Worm (Caenorhabditis elegans): ENCODE data around the gene C25A8.2.

Gene C25A8.2

DNA sequence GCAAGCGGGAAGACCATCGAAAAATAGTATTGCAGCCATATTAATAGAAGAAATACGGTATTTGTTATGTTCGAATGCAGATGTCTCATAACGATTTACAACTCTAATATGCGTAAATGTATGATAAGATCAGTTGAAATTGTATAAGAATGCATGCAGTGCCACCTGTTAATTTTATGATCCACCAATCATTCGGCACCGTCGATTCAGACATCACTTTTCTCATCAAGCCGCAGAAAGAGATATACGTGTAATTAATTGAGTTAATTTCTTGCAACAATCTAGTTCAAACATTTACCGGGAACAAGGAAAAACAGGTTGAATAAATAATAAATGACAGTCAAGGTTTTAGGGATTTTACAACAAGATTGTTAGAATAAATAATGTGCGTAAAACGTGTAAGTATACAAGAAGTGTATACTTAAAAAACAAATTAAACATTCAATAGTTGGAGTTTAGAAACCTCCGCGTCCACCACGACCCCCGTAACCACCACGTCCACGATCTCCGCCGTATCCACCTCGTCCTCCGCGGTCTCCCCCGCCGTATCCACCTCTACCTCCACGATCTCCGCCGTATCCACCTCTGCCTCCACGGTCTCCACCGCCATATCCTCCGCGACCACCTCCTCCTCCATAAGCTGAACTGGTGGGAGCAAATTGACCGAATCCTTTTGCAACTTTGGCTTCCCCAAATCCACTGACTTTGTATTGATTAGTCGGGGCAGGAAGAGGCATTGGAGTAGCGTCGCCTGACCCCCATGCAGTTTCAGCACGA is 35.3 kb upstream of the C25A8.2 start:
- TF ChIP-seq unc-62 (GFP tag; optimal IDR thresholded peaks at IDR 0.05) (no peak), fkh-8 (tag; optimal IDR thresholded peaks at IDR 0.05) (no peak), ceh-63 (GFP tag; optimal IDR thresholded peaks at IDR 0.05) (no peak), nhr-71 (tag; optimal IDR thresholded peaks at IDR 0.05) (no peak)

DNA sequence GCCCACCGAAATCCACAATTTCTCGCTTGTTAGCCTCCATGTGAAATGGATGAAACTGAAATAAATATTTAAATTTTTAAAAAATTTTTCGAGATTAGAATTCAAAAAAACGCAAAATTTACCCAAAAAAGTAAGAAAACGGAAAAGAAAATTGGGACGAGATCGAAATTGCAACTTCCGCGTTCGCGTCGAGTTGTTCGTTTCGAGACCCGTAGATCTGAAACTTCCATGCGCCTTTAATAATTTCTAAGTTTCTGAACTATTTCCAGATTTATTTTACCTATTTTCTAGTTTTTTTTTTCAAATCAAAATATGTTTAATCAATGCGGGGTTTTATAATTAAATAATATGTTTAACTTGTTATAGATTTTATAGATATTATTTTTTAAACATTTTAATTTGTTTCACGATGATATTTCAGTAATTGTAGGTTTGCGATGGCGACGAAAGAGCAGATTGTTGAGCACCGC is 32.5 kb upstream of the C25A8.2 start, which contains the start of the genes pgl-1 and him-3:
Gene pgl-1 (minus strand): TSS at position 230 of the 470 bp plus-strand sequence.
Gene him-3 (plus strand): TSS at position 420 of the 470 bp plus-strand sequence.
- TF ChIP-seq mep-1 (tag; optimal IDR thresholded peaks at IDR 0.05) (no peak), grh-1 (GFP tag; IDR thresholded peaks at IDR 0.05) (no peak), snu-23 (GFP tag; optimal IDR thresholded peaks at IDR 0.05) (no peak), snpc-4 (tag; optimal IDR thresholded peaks at IDR 0.05) (no peak), ceh-8 (GFP tag; optimal IDR thresholded peaks at IDR 0.05) (no peak), elt-3 (tag; optimal IDR thresholded peaks at IDR 0.05) (no peak), nhr-47 (tag; optimal IDR thresholded peaks at IDR 0.05) (no peak), egl-13 (tag; optimal IDR thresholded peaks at IDR 0.05) (no peak), elt-2 (tag; optimal IDR thresholded peaks at IDR 0.05) (no peak), lin-35 (GFP tag; optimal IDR thresholded peaks at IDR 0.05) (no peak)

DNA sequence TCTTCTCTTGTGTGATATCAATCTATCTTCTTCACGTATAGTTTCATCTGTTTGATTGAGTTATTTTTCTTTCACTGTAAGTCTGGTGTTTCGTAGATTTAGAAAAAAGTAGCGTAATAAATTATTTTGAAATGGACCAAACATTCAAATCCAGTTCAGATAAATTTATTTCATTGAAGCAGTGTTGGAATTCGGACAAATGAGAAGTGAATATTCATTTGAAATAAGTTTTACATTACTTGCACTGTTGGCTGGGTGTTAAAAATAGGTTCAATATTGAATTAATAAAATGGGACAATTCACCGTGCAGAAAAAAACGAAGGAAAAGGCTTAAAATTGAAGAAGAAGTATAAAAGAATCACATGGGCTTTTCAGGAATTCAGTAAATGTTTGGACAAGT is 31.0 kb upstream of the C25A8.2 start:
- TF ChIP-seq hpl-2 (GFP tag; optimal IDR thresholded peaks at IDR 0.05) (no peak), egl-27 (tag; optimal IDR thresholded peaks at IDR 0.05) (no peak), dsc-1 (tag; optimal IDR thresholded peaks at IDR 0.05) (no peak), zag-1 (tag; optimal IDR thresholded peaks at IDR 0.05) (no peak), skn-1 (tag; optimal IDR thresholded peaks at IDR 0.05) (no peak), unc-86 (tag; optimal IDR thresholded peaks at IDR 0.05) (no peak), ceh-82 (tag; optimal IDR thresholded peaks at IDR 0.05) (no peak), hlh-4 (tag; optimal IDR thresholded peaks at IDR 0.05) (no peak), nhr-12 (tag; optimal IDR thresholded peaks at IDR 0.05) (no peak), nhr-85 (tag) (no peak), snu-23 (GFP tag; optimal IDR thresholded peaks at IDR 0.05) (no peak)

DNA sequence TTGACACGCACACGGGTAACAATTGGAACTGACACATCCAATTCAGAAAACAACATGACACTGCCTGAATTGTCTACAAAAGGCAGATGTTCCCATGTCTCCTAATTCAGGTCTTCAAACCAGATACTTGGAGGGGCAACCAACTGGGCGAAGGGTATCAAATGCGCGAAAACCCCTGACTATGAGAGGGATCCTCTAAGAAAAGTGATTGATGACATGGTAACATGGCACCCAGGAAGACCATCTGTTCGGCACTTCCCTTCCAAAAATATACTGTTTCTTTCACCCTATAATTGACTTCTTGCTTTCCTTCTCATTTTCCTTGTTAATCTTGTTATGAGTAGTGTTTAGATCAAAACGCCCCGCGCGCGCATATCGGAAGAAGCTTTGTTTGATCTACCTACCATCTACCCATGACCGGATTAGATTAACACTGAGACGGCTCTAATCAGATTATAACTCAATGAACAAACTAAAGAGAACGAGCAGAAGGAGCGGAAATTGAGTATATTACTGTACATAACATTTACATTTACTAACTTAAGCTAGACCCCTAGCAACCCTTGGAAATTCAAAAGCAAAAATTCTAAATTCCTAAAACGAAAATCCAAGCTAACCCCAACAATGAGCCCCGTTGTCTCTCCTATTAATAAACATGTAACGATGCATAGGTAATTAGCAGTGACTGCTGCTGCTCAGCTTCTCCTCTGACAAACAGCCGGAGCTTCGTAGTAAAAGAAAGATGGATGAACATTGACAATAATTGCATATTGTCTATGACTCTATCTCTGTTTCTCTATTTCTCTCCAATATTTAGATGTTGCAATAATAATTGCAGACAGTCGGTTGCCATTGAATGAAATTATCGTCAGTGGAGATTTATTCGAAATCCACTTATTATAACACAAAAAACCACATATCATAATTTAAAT is 24.9 kb upstream of the C25A8.2 start:
- peak; percentile 57 for TF ChIP-seq nhr-85 (tag)
- TF ChIP-seq efl-1 (optimal IDR thresholded peaks at IDR 0.05): no peak
- peak in 1 of 2 experiments; percentile 40 for TF ChIP-seq efl-1 (GFP tag; optimal IDR thresholded peaks at IDR 0.05 in 1 of 2)
- TF ChIP-seq elt-2 (tag; optimal IDR thresholded peaks at IDR 0.05): no peak

DNA sequence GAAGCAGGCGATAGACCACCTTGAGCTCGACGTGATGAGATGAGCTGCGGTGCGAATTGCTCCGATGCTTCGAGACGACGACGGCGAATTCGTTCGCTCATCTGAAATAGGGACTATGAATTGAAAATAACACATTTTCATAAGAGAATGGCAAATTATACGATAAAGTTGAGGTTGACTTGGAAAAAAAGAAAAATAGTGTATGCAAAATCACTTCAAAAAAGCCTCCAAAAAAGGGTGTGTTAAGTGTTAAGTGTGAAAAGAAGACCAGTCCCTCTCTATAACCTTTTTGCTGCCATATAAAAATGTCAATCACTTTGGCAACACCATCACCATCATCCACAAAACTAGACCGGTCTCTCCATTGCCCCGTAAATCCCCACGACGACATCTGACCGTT is 22.8 kb upstream of the C25A8.2 start, which contains the start of gene prkl-1:
Gene prkl-1 (minus strand): TSS at position 101 of the 400 bp plus-strand sequence.
- TF ChIP-seq C34B4.2 (tag; optimal IDR thresholded peaks at IDR 0.05) (no peak), ceh-8 (GFP tag; optimal IDR thresholded peaks at IDR 0.05) (no peak), lin-14 (GFP tag; optimal IDR thresholded peaks at IDR 0.05) (no peak), lin-39 (tag; optimal IDR thresholded peaks at IDR 0.05) (no peak), efl-1 (optimal IDR thresholded peaks at IDR 0.05) (no peak), efl-1 (GFP tag; optimal IDR thresholded peaks at IDR 0.05 in 1 of 2) (no peak), ces-1 (GFP tag; optimal IDR thresholded peaks at IDR 0.05) (no peak), F16B12.6 (tag; optimal IDR thresholded peaks at IDR 0.05) (no peak), xbp-1 (tag; optimal IDR thresholded peaks at IDR 0.05) (no peak), nhr-76 (tag; optimal IDR thresholded peaks at IDR 0.05) (no peak), dpl-1 (GFP tag; optimal IDR thresholded peaks at IDR 0.05) (no peak), C16A3.4 (tag; optimal IDR thresholded peaks at IDR 0.05) (no peak), ztf-11 (tag; optimal IDR thresholded peaks at IDR 0.05) (no peak), unc-86 (tag; optimal IDR thresholded peaks at IDR 0.05) (no peak)
